Worm (Caenorhabditis elegans): Measurements from ENCODE around the gene T05C12.4.

T05C12.4 gene

DNA sequence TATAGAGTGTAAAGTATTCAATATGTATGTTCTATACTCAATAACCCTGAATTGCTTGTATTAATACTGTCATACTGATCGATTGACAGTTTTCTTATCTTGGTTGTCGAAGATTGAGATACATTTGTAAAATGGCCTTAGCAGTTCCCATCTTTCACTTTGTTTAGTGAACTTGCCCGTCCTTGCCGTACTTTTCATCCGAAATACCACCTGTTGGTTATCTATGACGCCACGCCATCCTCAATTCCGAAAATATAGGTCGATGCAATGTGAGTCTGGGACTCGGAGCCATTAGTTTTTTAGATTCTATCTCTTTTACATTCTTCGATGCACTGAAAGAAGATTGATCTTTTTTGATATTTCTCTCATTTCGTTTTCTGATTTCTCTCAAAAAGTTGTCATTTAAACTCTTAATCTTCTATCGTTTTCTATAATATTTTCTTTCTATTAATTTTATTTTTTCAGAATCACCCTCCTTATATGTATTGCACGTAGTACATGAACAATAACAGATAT is 50.6 kb downstream of the T05C12.4 start, which contains the start of gene ulp-4 (continued):
- TF ChIP-seq ceh-63 (GFP tag; optimal IDR thresholded peaks at IDR 0.05): no peak
- no peak for TF ChIP-seq unc-86 (tag; optimal IDR thresholded peaks at IDR 0.05)
- no peak for TF ChIP-seq swsn-7 (tag; optimal IDR thresholded peaks at IDR 0.05)
- TF ChIP-seq nhr-85 (tag): peak; percentile 82
- no peak for TF ChIP-seq ces-1 (GFP tag; optimal IDR thresholded peaks at IDR 0.05)
- TF ChIP-seq F16B12.6 (tag; optimal IDR thresholded peaks at IDR 0.05): no peak
- TF ChIP-seq lir-3 (tag; optimal IDR thresholded peaks at IDR 0.05; ENCODE audit: poor library complexity): peak; percentile 3
- TF ChIP-seq snpc-4 (tag; optimal IDR thresholded peaks at IDR 0.05): no peak
- TF ChIP-seq lin-39 (tag; optimal IDR thresholded peaks at IDR 0.05): peak; percentile 57
- peak; percentile 3 for TF ChIP-seq xbp-1 (tag; optimal IDR thresholded peaks at IDR 0.05)
- peak; percentile 64 for TF ChIP-seq rnt-1 (tag; optimal IDR thresholded peaks at IDR 0.05)
- no peak for TF ChIP-seq dpl-1 (GFP tag; optimal IDR thresholded peaks at IDR 0.05)
- no peak for TF ChIP-seq ama-1 (optimal IDR thresholded peaks at IDR 0.05)
- TF ChIP-seq lsy-2 (tag; optimal IDR thresholded peaks at IDR 0.05): peak; percentile 49 to 52
- TF ChIP-seq dsc-1 (tag; optimal IDR thresholded peaks at IDR 0.05): no peak
- no peak for TF ChIP-seq elt-2 (tag; optimal IDR thresholded peaks at IDR 0.05)
- no peak for TF ChIP-seq nhr-77 (tag; optimal IDR thresholded peaks at IDR 0.05)
- TF ChIP-seq C04F5.9 (tag; optimal IDR thresholded peaks at IDR 0.05): no peak
- TF ChIP-seq nhr-47 (tag; optimal IDR thresholded peaks at IDR 0.05): peak; percentile 1
- TF ChIP-seq blmp-1 (tag; optimal IDR thresholded peaks at IDR 0.05): peak; percentile 26
- TF ChIP-seq C16A3.4 (tag; optimal IDR thresholded peaks at IDR 0.05): no peak
- peak; percentile 34 for TF ChIP-seq mep-1 (tag; optimal IDR thresholded peaks at IDR 0.05)
- TF ChIP-seq Y116A8C.19 (tag; optimal IDR thresholded peaks at IDR 0.05; ENCODE audit: borderline replicate concordance): no peak
- no peak for TF ChIP-seq ceh-88 (GFP tag; IDR thresholded peaks at IDR 0.05)
- TF ChIP-seq hpl-2 (GFP tag; optimal IDR thresholded peaks at IDR 0.05): no peak
- no peak for TF ChIP-seq ceh-90 (tag; optimal IDR thresholded peaks at IDR 0.05)
- TF ChIP-seq lin-13 (GFP tag; optimal IDR thresholded peaks at IDR 0.05): no peak
- TF ChIP-seq pax-3 (tag; optimal IDR thresholded peaks at IDR 0.05): no peak
- peak; percentile 63 for TF ChIP-seq lin-14 (GFP tag; optimal IDR thresholded peaks at IDR 0.05)
- no peak for TF ChIP-seq mdl-1 (tag; optimal IDR thresholded peaks at IDR 0.05)
- no peak for TF ChIP-seq unc-30 (tag; optimal IDR thresholded peaks at IDR 0.05)
- no peak for TF ChIP-seq nhr-11 (tag; optimal IDR thresholded peaks at IDR 0.05)
- no peak for TF ChIP-seq nhr-12 (tag; optimal IDR thresholded peaks at IDR 0.05)
- TF ChIP-seq nhr-90 (tag; optimal IDR thresholded peaks at IDR 0.05; ENCODE audit: poor library complexity): no peak
- peak; percentile 3 for TF ChIP-seq snu-23 (GFP tag; optimal IDR thresholded peaks at IDR 0.05)
- no peak for TF ChIP-seq C34B4.2 (tag; optimal IDR thresholded peaks at IDR 0.05)
- no peak for TF ChIP-seq sox-4 (tag; optimal IDR thresholded peaks at IDR 0.05)
- peak; percentile 49 for TF ChIP-seq nhr-19 (GFP tag; conservative IDR thresholded peaks at IDR 0.05)
- no peak for TF ChIP-seq isw-1 (GFP tag; IDR thresholded peaks at IDR 0.05)
- TF ChIP-seq aly-2 (tag; optimal IDR thresholded peaks at IDR 0.05): no peak

DNA sequence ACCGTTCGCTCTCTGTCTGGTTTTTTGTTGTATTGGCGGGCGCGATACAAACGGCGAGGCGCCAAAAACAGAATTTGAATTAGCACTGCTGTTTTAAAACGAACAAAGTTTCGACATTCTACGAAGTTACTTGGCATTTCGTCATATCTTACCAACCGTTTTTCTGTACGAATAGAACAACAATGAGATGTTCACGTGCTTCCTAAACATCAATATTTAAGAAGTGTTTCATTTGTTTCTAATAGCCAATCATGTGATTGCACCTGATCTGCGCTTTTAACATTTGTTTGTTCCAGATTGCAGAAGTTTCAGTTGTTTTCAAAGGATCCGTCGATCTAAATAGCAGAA is 51.2 kb downstream of the T05C12.4 start:
- TF ChIP-seq ama-1 (optimal IDR thresholded peaks at IDR 0.05) (no peak), lin-13 (GFP tag; optimal IDR thresholded peaks at IDR 0.05) (peak; percentile 18), efl-1 (optimal IDR thresholded peaks at IDR 0.05) (no peak), efl-1 (GFP tag; optimal IDR thresholded peaks at IDR 0.05 in 1 of 2) (peak in 1 of 2 experiments; percentile 95), dpl-1 (GFP tag; optimal IDR thresholded peaks at IDR 0.05) (peak in 2 of 3 experiments; percentile 6 to 19)

Measured in whole organism, L1 larva.